Fruit fly (Drosophila melanogaster) whole organism, embryonic: ENCODE measurements around the gene Myo95E.

ENCODE experiments used
- Abd-B ChIP-seq: fragments of 200-800 bp; sonication (Bioruptor generic); optimal IDR thresholded peaks from 2 replicates; lab custom pipeline; 2018; ENCODE audit warnings: missing biosample characterization, mild to moderate bottlenecking, missing genetic modification characterization, moderate library complexity
- CG10431 ChIP-seq: fragments of 200-800 bp; sonication (Bioruptor generic); optimal IDR thresholded peaks from 3 replicates; lab custom pipeline; 2018; ENCODE audit warnings: missing biosample characterization, mild to moderate bottlenecking, missing genetic modification characterization
- CG11085 ChIP-seq: fragments of 200-800 bp; sonication (Bioruptor generic); IDR thresholded peaks from 2 replicates; pipeline ENCODE4 v1.3.6; 2022; ENCODE audit warnings: missing biosample characterization, missing genetic modification characterization
- CG11398 ChIP-seq: fragments of 200-800 bp; sonication (Bioruptor generic); optimal IDR thresholded peaks from 2 replicates; lab custom pipeline; 2016; ENCODE audit warnings: missing biosample characterization, missing genetic modification characterization
- CG12391 ChIP-seq: fragments of 200-800 bp; sonication (Bioruptor generic); optimal IDR thresholded peaks from 3 replicates; lab custom pipeline; 2018; ENCODE audit warnings: missing biosample characterization, mild to moderate bottlenecking, missing genetic modification characterization, moderate library complexity
- CG12659 ChIP-seq: fragments of 200-800 bp; sonication (Bioruptor generic); optimal IDR thresholded peaks from 3 replicates; lab custom pipeline; 2017; ENCODE audit warnings: mild to moderate bottlenecking, missing biosample characterization, missing genetic modification reagents, missing genetic modification characterization
- CG14014 ChIP-seq: fragments of 200-800 bp; sonication (Bioruptor generic); IDR thresholded peaks from 2 replicates; pipeline ENCODE4 v1.3.6; 2022; ENCODE audit warnings: missing biosample characterization, missing genetic modification characterization
- CG1647 ChIP-seq: fragments of 200-800 bp; sonication (Bioruptor generic); optimal IDR thresholded peaks from 3 replicates; lab custom pipeline; 2016; ENCODE audit warnings: missing biosample characterization, missing genetic modification characterization
- CG16815 ChIP-seq: fragments of 200-800 bp; sonication (Bioruptor generic); optimal IDR thresholded peaks from 3 replicates; lab custom pipeline; 2017; ENCODE audit warnings: missing biosample characterization, mild to moderate bottlenecking, missing genetic modification characterization
- CG17359 ChIP-seq: fragments of 200-800 bp; sonication (Bioruptor generic); optimal IDR thresholded peaks from 3 replicates; lab custom pipeline; 2018; ENCODE audit warnings: missing biosample characterization, mild to moderate bottlenecking, missing genetic modification characterization, moderate library complexity
- CG18476 ChIP-seq: fragments of 200-800 bp; sonication (Bioruptor generic); optimal IDR thresholded peaks from 2 replicates; lab custom pipeline; 2016; ENCODE audit warnings: missing biosample characterization, mild to moderate bottlenecking, missing genetic modification characterization
- CG18599 ChIP-seq: fragments of 200-800 bp; sonication (Bioruptor generic); optimal IDR thresholded peaks from 3 replicates; lab custom pipeline; 2017; ENCODE audit warnings: missing biosample characterization, missing genetic modification characterization, mild to moderate bottlenecking, moderate library complexity, missing genetic modification reagents
- CG2202 ChIP-seq: fragments of 200-800 bp; sonication (Bioruptor generic); optimal IDR thresholded peaks from 2 replicates; lab custom pipeline; 2018; ENCODE audit warnings: missing biosample characterization, mild to moderate bottlenecking, missing genetic modification characterization
- CG30403 ChIP-seq: fragments of 200-800 bp; sonication (Bioruptor generic); optimal IDR thresholded peaks from 3 replicates; lab custom pipeline; 2016; ENCODE audit warnings: missing biosample characterization, missing genetic modification characterization
- CG31441 ChIP-seq: fragments of 200-800 bp; sonication (Bioruptor generic); IDR thresholded peaks from 2 replicates; pipeline ENCODE4 v1.3.6; 2022; ENCODE audit warnings: missing biosample characterization, missing genetic modification characterization
- CG32767 ChIP-seq: fragments of 200-800 bp; sonication (Bioruptor generic); IDR thresholded peaks from 2 replicates; pipeline ENCODE4 v1.3.6; 2022; ENCODE audit warnings: missing biosample characterization, missing genetic modification characterization
- CG3281 ChIP-seq: fragments of 200-800 bp; sonication (Bioruptor generic); optimal IDR thresholded peaks from 3 replicates; lab custom pipeline; 2017; ENCODE audit warnings: missing biosample characterization, mild to moderate bottlenecking, missing genetic modification characterization
- CG33557 ChIP-seq: fragments of 200-800 bp; sonication (Bioruptor generic); optimal IDR thresholded peaks from 2 replicates; lab custom pipeline; 2019; ENCODE audit warnings: missing biosample characterization, mild to moderate bottlenecking, missing genetic modification characterization, moderate library complexity
- CG3407 ChIP-seq: fragments of 200-800 bp; sonication (Bioruptor generic); optimal IDR thresholded peaks from 2 replicates; lab custom pipeline; 2018; ENCODE audit warnings: missing biosample characterization, mild to moderate bottlenecking, missing genetic modification characterization
- CG34376 ChIP-seq: fragments of 200-800 bp; sonication (Bioruptor generic); optimal IDR thresholded peaks from 2 replicates; lab custom pipeline; 2018; ENCODE audit warnings: missing biosample characterization, mild to moderate bottlenecking, missing genetic modification characterization
- CG3847 ChIP-seq: fragments of 200-800 bp; sonication (Bioruptor generic); IDR thresholded peaks from 2 replicates; pipeline ENCODE4 v1.3.6; 2022; ENCODE audit warnings: missing biosample characterization, missing genetic modification characterization
- CG7271 ChIP-seq: fragments of 200-800 bp; sonication (Bioruptor generic); optimal IDR thresholded peaks from 2 replicates; lab custom pipeline; 2018; ENCODE audit warnings: missing biosample characterization, mild to moderate bottlenecking, missing genetic modification characterization, moderate library complexity
- CG8290 ChIP-seq, 3 experiments: fragments of 200-800 bp; sonication (Bioruptor generic); optimal IDR thresholded peaks; 2 replicates each; lab custom pipeline; 2016 to 2019; ENCODE audit warnings: missing biosample characterization in 3 of 3, missing genetic modification characterization in 3 of 3, mild to moderate bottlenecking in 2 of 3, moderate library complexity in 1 of 3
- CG9609 ChIP-seq: fragments of 200-800 bp; sonication (Bioruptor generic); optimal IDR thresholded peaks from 3 replicates; lab custom pipeline; 2016; ENCODE audit warnings: missing biosample characterization, missing genetic modification characterization
- CG9727 ChIP-seq: fragments of 200-800 bp; sonication (Bioruptor generic); optimal IDR thresholded peaks from 3 replicates; lab custom pipeline; 2017; ENCODE audit warnings: missing biosample characterization, mild to moderate bottlenecking, missing genetic modification characterization
- CG9876 ChIP-seq: fragments of 200-800 bp; sonication (Bioruptor generic); optimal IDR thresholded peaks from 2 replicates; lab custom pipeline; 2016; ENCODE audit warnings: missing biosample characterization, missing genetic modification characterization
- D19A ChIP-seq: fragments of 200-800 bp; optimal IDR thresholded peaks from 3 replicates; lab custom pipeline; 2019; ENCODE audit warnings: missing biosample characterization, mild to moderate bottlenecking, missing genetic modification characterization, moderate library complexity
- D19B ChIP-seq: fragments of 200-800 bp; sonication (Bioruptor generic); optimal IDR thresholded peaks from 2 replicates; lab custom pipeline; 2017; ENCODE audit warnings: missing biosample characterization, mild to moderate bottlenecking, missing genetic modification characterization
- Dek ChIP-seq: fragments of 200-800 bp; sonication (Bioruptor generic); optimal IDR thresholded peaks from 3 replicates; lab custom pipeline; 2019; ENCODE audit warnings: missing biosample characterization, mild to moderate bottlenecking, missing genetic modification characterization, moderate library complexity
- E2f1 ChIP-seq: fragments of 200-800 bp; sonication (Bioruptor generic); IDR thresholded peaks from 2 replicates; pipeline ENCODE4 v1.3.6; 2022; ENCODE audit warnings: missing biosample characterization, missing genetic modification characterization
- E2f2 ChIP-seq: fragments of 200-800 bp; sonication (Bioruptor generic); IDR thresholded peaks from 2 replicates; pipeline ENCODE4 v1.3.6; 2022; ENCODE audit warnings: missing biosample characterization, missing genetic modification characterization
- HLH54F ChIP-seq: fragments of 200-800 bp; sonication (Bioruptor generic); optimal IDR thresholded peaks from 3 replicates; lab custom pipeline; 2016; ENCODE audit warnings: missing biosample characterization, missing genetic modification characterization
- Hand ChIP-seq: fragments of 200-800 bp; sonication (Bioruptor generic); optimal IDR thresholded peaks from 2 replicates; lab custom pipeline; 2017; ENCODE audit warnings: mild to moderate bottlenecking, missing biosample characterization, missing genetic modification reagents, missing genetic modification characterization
- Side ChIP-seq: fragments of 200-800 bp; sonication (Bioruptor generic); optimal IDR thresholded peaks from 2 replicates; lab custom pipeline; 2016; ENCODE audit warnings: missing biosample characterization, missing genetic modification characterization
- Xrp1 ChIP-seq: fragments of 200-800 bp; sonication (Bioruptor generic); IDR thresholded peaks from 2 replicates; pipeline ENCODE4 v1.3.6; 2022; ENCODE audit warnings: missing biosample characterization, missing genetic modification characterization
- ab ChIP-seq: fragments of 200-800 bp; sonication (Bioruptor generic); optimal IDR thresholded peaks from 2 replicates; lab custom pipeline; 2016; ENCODE audit warnings: missing biosample characterization, missing genetic modification characterization
- amos ChIP-seq: fragments of 200-800 bp; sonication (Bioruptor generic); IDR thresholded peaks from 2 replicates; pipeline ENCODE4 v1.3.6; 2022; ENCODE audit warnings: missing biosample characterization, missing genetic modification characterization; ENCODE audit not compliant: partially characterized antibody
- chn ChIP-seq: fragments of 200-800 bp; sonication (Bioruptor generic); optimal IDR thresholded peaks from 2 replicates; lab custom pipeline; 2016; ENCODE audit warnings: missing biosample characterization, missing genetic modification characterization
- crc ChIP-seq: fragments of 200-800 bp; sonication (Bioruptor generic); optimal IDR thresholded peaks from 2 replicates; lab custom pipeline; 2016; ENCODE audit warnings: missing biosample characterization, missing genetic modification characterization
- danr ChIP-seq: fragments of 200-800 bp; sonication (Bioruptor generic); IDR thresholded peaks from 2 replicates; pipeline ENCODE4 v1.3.6; 2022; ENCODE audit warnings: missing biosample characterization, missing genetic modification characterization
- ftz-f1 ChIP-seq: fragments of 200-800 bp; sonication (Bioruptor generic); optimal IDR thresholded peaks from 2 replicates; lab custom pipeline; 2016; ENCODE audit warnings: missing biosample characterization, missing genetic modification characterization
- ken ChIP-seq: fragments of 200-800 bp; sonication (Bioruptor generic); IDR thresholded peaks from 3 replicates; pipeline ENCODE4 v1.3.6; 2022; ENCODE audit warnings: missing biosample characterization, missing genetic modification characterization
- maf-S ChIP-seq: fragments of 200-800 bp; sonication (Bioruptor generic); optimal IDR thresholded peaks from 2 replicates; lab custom pipeline; 2016; ENCODE audit warnings: missing biosample characterization, missing genetic modification characterization
- schlank ChIP-seq: fragments of 200-800 bp; sonication (Bioruptor generic); optimal IDR thresholded peaks from 2 replicates; lab custom pipeline; 2018; ENCODE audit warnings: missing biosample characterization, mild to moderate bottlenecking, missing genetic modification characterization
- sd ChIP-seq: fragments of 200-800 bp; sonication (Bioruptor generic); optimal IDR thresholded peaks from 3 replicates; lab custom pipeline; 2018; ENCODE audit warnings: missing biosample characterization, mild to moderate bottlenecking, missing genetic modification characterization, moderate library complexity
- sim ChIP-seq: fragments of 200-800 bp; sonication (Bioruptor generic); IDR thresholded peaks from 2 replicates; pipeline ENCODE4 v1.3.6; 2022; ENCODE audit warnings: missing biosample characterization, missing genetic modification characterization
- slbo ChIP-seq: fragments of 200-800 bp; sonication (Bioruptor generic); IDR thresholded peaks from 2 replicates; pipeline ENCODE4 v1.3.6; 2022; ENCODE audit warnings: missing biosample characterization, missing genetic modification characterization
- stc ChIP-seq: fragments of 200-800 bp; sonication (Bioruptor generic); IDR thresholded peaks from 2 replicates; pipeline ENCODE4 v1.3.6; 2022; ENCODE audit warnings: missing biosample characterization, missing genetic modification characterization
- tup ChIP-seq: fragments of 200-800 bp; sonication (Bioruptor generic); optimal IDR thresholded peaks from 2 replicates; lab custom pipeline; 2016; ENCODE audit warnings: missing biosample characterization, mild to moderate bottlenecking, missing genetic modification characterization, moderate library complexity
- wor ChIP-seq: fragments of 200-800 bp; sonication (Bioruptor generic); IDR thresholded peaks from 2 replicates; pipeline ENCODE4 v1.3.6; 2022; ENCODE audit warnings: missing biosample characterization, missing genetic modification characterization
- zfh1 ChIP-seq: fragments of 200-800 bp; sonication (Bioruptor generic); IDR thresholded peaks from 3 replicates; pipeline ENCODE4 v1.3.6; 2022; ENCODE audit warnings: missing biosample characterization, missing genetic modification characterization

The Myo95E gene

dm6 chr3R:24188619-24189018 lies 27.3 kb upstream of the Myo95E start, which contains the start of gene CG5515 (continued):
- TF ChIP-seq CG8290 (GFP tag; optimal IDR thresholded peaks at IDR 0.05; lab: Kevin White, UChicago) (no peak), CG8290 (tag; optimal IDR thresholded peaks at IDR 0.05; lab: Kevin White, UChicago) (no peak), D19A (tag; lab: Kevin White, UChicago) (no peak), slbo (GFP tag; lab: Robert Waterston, UW) (peak; percentile 86), E2f2 (GFP tag; lab: Robert Waterston, UW) (peak; percentile 86), CG18599 (GFP tag; lab: Kevin White, UChicago) (no peak), CG11398 (GFP tag; lab: Kevin White, UChicago) (peak; percentile 53), CG7271 (no peak), CG30403 (GFP tag; lab: Kevin White, UChicago) (peak; percentile 87), CG34376 (GFP tag; lab: Kevin White, UChicago) (no peak), CG12391 (tag; lab: Kevin White, UChicago) (peak; percentile 85), sim (no peak), CG11085 (GFP tag; lab: Robert Waterston, UW) (peak; percentile 69), ftz-f1 (GFP tag; lab: Kevin White, UChicago) (no peak), zfh1 (GFP tag; lab: Robert Waterston, UW) (peak; percentile 81; the same call in 2 of the 3 replicates), CG9609 (GFP tag; lab: Kevin White, UChicago) (peak; percentile 88), CG1647 (GFP tag; lab: Kevin White, UChicago) (peak; percentile 68), CG3407 (peak; percentile 36), chn (GFP tag; lab: Kevin White, UChicago) (peak; percentile 90), Xrp1 (GFP tag; lab: Robert Waterston, UW) (peak; percentile 87), amos (peak; percentile 71), CG18476 (peak; percentile 66), ab (GFP tag; lab: Kevin White, UChicago) (peak; percentile 33), ken (GFP tag; lab: Robert Waterston, UW) (peak; percentile 93), wor (peak; percentile 90), CG10431 (no peak), CG32767 (GFP tag; lab: Robert Waterston, UW) (peak; percentile 75; the same call in 1 of the 2 replicates), Abd-B (GFP tag; lab: Kevin White, UChicago) (peak; percentile 72), CG9727 (GFP tag; lab: Kevin White, UChicago) (peak; percentile 71), HLH54F (peak; percentile 88), CG31441 (no peak; the same call in 1 of the 2 replicates), tup (GFP tag; lab: Kevin White, UChicago) (peak; percentile 31), D19B (GFP tag; lab: Kevin White, UChicago) (peak; percentile 12), CG2202 (tag; lab: Kevin White, UChicago) (no peak), maf-S (peak; percentile 65), schlank (tag; lab: Kevin White, UChicago) (no peak), CG3281 (peak; percentile 60), Hand (GFP tag; lab: Kevin White, UChicago) (no peak), Side (peak; percentile 62), sd (tag; lab: Kevin White, UChicago) (peak; percentile 50), danr (GFP tag; lab: Robert Waterston, UW) (no peak), CG33557 (peak; percentile 36), stc (GFP tag; lab: Robert Waterston, UW) (peak; percentile 69), CG14014 (GFP tag; lab: Robert Waterston, UW) (peak; percentile 70; the same call in 1 of the 2 replicates), CG3847 (GFP tag; lab: Robert Waterston, UW) (peak; percentile 91), CG9876 (peak; percentile 73), CG16815 (GFP tag; lab: Kevin White, UChicago) (peak; percentile 69), Dek (tag; lab: Kevin White, UChicago) (peak; percentile 29), CG12659 (GFP tag; lab: Kevin White, UChicago) (peak; percentile 81), CG17359 (tag; lab: Kevin White, UChicago) (peak; percentile 50), E2f1 (GFP tag; lab: Robert Waterston, UW) (peak; percentile 75), crc (GFP tag; lab: Kevin White, UChicago) (no peak)
